Fruit fly (Drosophila melanogaster) whole organism, adult: ENCODE results near the gene CG31769.

Experiments used
- CG14711 ChIP-seq: fragments of 200-800 bp; sonication (Bioruptor generic); optimal IDR thresholded peaks from 2 replicates; lab custom pipeline; 2018; ENCODE audit warnings: missing biosample characterization, mild to moderate bottlenecking, missing genetic modification characterization, moderate library complexity
- CG33017 ChIP-seq: fragments of 200-800 bp; sonication (Bioruptor generic); optimal IDR thresholded peaks from 2 replicates; lab custom pipeline; 2018; ENCODE audit warnings: missing biosample characterization, mild to moderate bottlenecking, missing genetic modification characterization, moderate library complexity
- CG7045 ChIP-seq: fragments of 200-800 bp; sonication (Bioruptor generic); optimal IDR thresholded peaks from 2 replicates; lab custom pipeline; 2017; ENCODE audit warnings: missing biosample characterization, mild to moderate bottlenecking, missing genetic modification characterization
- CG7101 ChIP-seq: fragments of 200-800 bp; sonication (Bioruptor generic); optimal IDR thresholded peaks from 2 replicates; lab custom pipeline; 2018; ENCODE audit warnings: missing biosample characterization, mild to moderate bottlenecking, missing genetic modification characterization, moderate library complexity
- Clk ChIP-seq: fragments of 200-800 bp; sonication (Bioruptor generic); optimal IDR thresholded peaks from 2 replicates; lab custom pipeline; 2017; ENCODE audit warnings: missing biosample characterization, missing genetic modification characterization

DNA sequence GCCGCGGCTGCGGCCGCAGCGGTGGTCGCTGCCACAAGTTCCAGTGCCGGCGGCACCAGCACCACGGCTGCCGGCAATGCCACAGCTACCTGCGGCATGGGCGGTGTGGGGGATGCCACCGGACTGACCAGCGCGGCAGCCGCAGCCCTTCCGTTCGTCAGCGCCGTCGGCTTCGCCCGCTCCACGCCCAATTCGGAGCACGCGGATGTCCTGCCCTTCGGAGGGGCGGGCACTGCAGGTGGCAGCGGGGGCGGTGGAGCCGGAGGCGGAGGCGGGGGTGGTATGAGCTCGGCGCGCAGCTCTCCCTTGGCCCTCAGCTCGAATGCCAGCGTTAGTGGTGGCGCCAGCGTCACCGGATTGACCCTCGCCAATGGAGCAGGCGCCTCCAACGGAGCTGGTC lies 47.5 kb upstream of the CG31769 start:
- no peak for TF ChIP-seq CG7101 (tag; lab: Kevin White, UChicago)
- no peak for TF ChIP-seq CG7045 (GFP tag; lab: Kevin White, UChicago)
- no peak for TF ChIP-seq Clk
- TF ChIP-seq CG14711 (tag; lab: Kevin White, UChicago): no peak
- no peak for TF ChIP-seq CG33017 (tag; lab: Kevin White, UChicago)
